Fruit fly (Drosophila melanogaster) whole organism, embryonic: ENCODE results near the gene Duox.

Experiments used
- ATbp ChIP-seq: fragments of 200-800 bp; sonication (Bioruptor generic); optimal IDR thresholded peaks from 2 replicates; lab custom pipeline; 2017; ENCODE audit warnings: missing biosample characterization, mild to moderate bottlenecking, missing genetic modification characterization, missing genetic modification reagents
- CG10462 ChIP-seq: fragments of 200-800 bp; sonication (Bioruptor generic); optimal IDR thresholded peaks from 2 replicates; lab custom pipeline; 2016; ENCODE audit warnings: missing biosample characterization, missing genetic modification characterization
- CG11093 ChIP-seq: fragments of 200-800 bp; sonication (Bioruptor generic); IDR thresholded peaks from 3 replicates; pipeline ENCODE4 v1.3.6; 2022; ENCODE audit warnings: missing biosample characterization, missing genetic modification characterization
- CG11398 ChIP-seq: fragments of 200-800 bp; sonication (Bioruptor generic); optimal IDR thresholded peaks from 2 replicates; lab custom pipeline; 2016; ENCODE audit warnings: missing biosample characterization, missing genetic modification characterization
- CG12104 ChIP-seq: fragments of 200-800 bp; sonication (Bioruptor generic); optimal IDR thresholded peaks from 3 replicates; lab custom pipeline; 2016; ENCODE audit warnings: missing biosample characterization, missing genetic modification characterization
- CG1233 ChIP-seq: fragments of 200-800 bp; sonication (Bioruptor generic); optimal IDR thresholded peaks from 4 replicates; lab custom pipeline; 2018; ENCODE audit warnings: missing biosample characterization, mild to moderate bottlenecking, missing genetic modification characterization
- CG14441 ChIP-seq: fragments of 200-800 bp; sonication (Bioruptor generic); IDR thresholded peaks from 2 replicates; pipeline ENCODE4 v1.3.6; 2022; ENCODE audit warnings: missing biosample characterization, missing genetic modification characterization
- CG15479 ChIP-seq: fragments of 200-800 bp; sonication (Bioruptor generic); optimal IDR thresholded peaks from 3 replicates; lab custom pipeline; 2019; ENCODE audit warnings: missing biosample characterization, mild to moderate bottlenecking, missing genetic modification characterization, moderate library complexity
- CG1602 ChIP-seq: fragments of 200-800 bp; sonication (Bioruptor generic); optimal IDR thresholded peaks from 3 replicates; lab custom pipeline; 2016; ENCODE audit warnings: missing biosample characterization, missing genetic modification characterization
- CG18011 ChIP-seq: fragments of 200-800 bp; sonication (Bioruptor generic); optimal IDR thresholded peaks from 2 replicates; lab custom pipeline; 2017; ENCODE audit warnings: missing biosample characterization, missing genetic modification characterization, mild to moderate bottlenecking, moderate library complexity, missing genotype
- CG2875 ChIP-seq: fragments of 200-800 bp; sonication (Bioruptor generic); optimal IDR thresholded peaks from 2 replicates; lab custom pipeline; 2017; ENCODE audit warnings: missing biosample characterization, mild to moderate bottlenecking, missing genetic modification characterization, missing genetic modification reagents
- CG3163 ChIP-seq: fragments of 200-800 bp; sonication (Bioruptor generic); optimal IDR thresholded peaks from 3 replicates; lab custom pipeline; 2016; ENCODE audit warnings: missing biosample characterization, missing genetic modification characterization
- CG3847 ChIP-seq: fragments of 200-800 bp; sonication (Bioruptor generic); IDR thresholded peaks from 2 replicates; pipeline ENCODE4 v1.3.6; 2022; ENCODE audit warnings: missing biosample characterization, missing genetic modification characterization
- CG43689 ChIP-seq: fragments of 200-800 bp; sonication (Bioruptor generic); IDR thresholded peaks from 2 replicates; pipeline ENCODE4 v1.3.6; 2022; ENCODE audit warnings: missing biosample characterization, missing genetic modification characterization
- CG5180 ChIP-seq: fragments of 200-800 bp; sonication (Bioruptor generic); optimal IDR thresholded peaks from 3 replicates; lab custom pipeline; 2017; ENCODE audit warnings: missing biosample characterization, missing genetic modification characterization, mild to moderate bottlenecking, moderate library complexity, missing genetic modification reagents
- CG6254 ChIP-seq: fragments of 200-800 bp; sonication (Bioruptor generic); optimal IDR thresholded peaks from 3 replicates; lab custom pipeline; 2017; ENCODE audit warnings: mild to moderate bottlenecking, missing biosample characterization, missing genetic modification reagents, missing genetic modification characterization
- CG6813 ChIP-seq: fragments of 200-800 bp; sonication (Bioruptor generic); optimal IDR thresholded peaks from 2 replicates; lab custom pipeline; 2017; ENCODE audit warnings: missing biosample characterization, missing genetic modification characterization, mild to moderate bottlenecking, moderate library complexity, missing genetic modification reagents
- CG6854 ChIP-seq: fragments of 200-800 bp; sonication (Bioruptor generic); optimal IDR thresholded peaks from 3 replicates; lab custom pipeline; 2017; ENCODE audit warnings: missing biosample characterization, mild to moderate bottlenecking, missing genetic modification characterization
- CG8478 ChIP-seq: fragments of >200 bp; optimal IDR thresholded peaks from 2 replicates; lab custom pipeline; 2018
- CHES-1-like ChIP-seq: fragments of 200-800 bp; sonication (Bioruptor generic); optimal IDR thresholded peaks from 2 replicates; lab custom pipeline; 2016; ENCODE audit warnings: missing biosample characterization, missing genetic modification characterization
- Chrac-16 ChIP-seq: fragments of 200-800 bp; sonication (Bioruptor generic); optimal IDR thresholded peaks from 3 replicates; lab custom pipeline; 2016; ENCODE audit warnings: missing biosample characterization, missing genetic modification characterization
- Drgx ChIP-seq: fragments of 200-800 bp; sonication (Bioruptor generic); IDR thresholded peaks from 2 replicates; pipeline ENCODE4 v1.3.6; 2022; ENCODE audit warnings: missing biosample characterization, missing genetic modification characterization
- ERR ChIP-seq: fragments of 200-800 bp; sonication (Bioruptor generic); optimal IDR thresholded peaks from 2 replicates; lab custom pipeline; 2016; ENCODE audit warnings: missing biosample characterization, missing genetic modification characterization
- MTF-1 ChIP-seq: fragments of 200-800 bp; sonication (Bioruptor generic); optimal IDR thresholded peaks from 2 replicates; lab custom pipeline; 2018; ENCODE audit warnings: missing biosample characterization, mild to moderate bottlenecking, missing genetic modification characterization, borderline replicate concordance
- Meics ChIP-seq: fragments of 200-800 bp; sonication (Bioruptor generic); optimal IDR thresholded peaks from 2 replicates; lab custom pipeline; 2017; ENCODE audit warnings: missing biosample characterization, mild to moderate bottlenecking, missing genetic modification characterization
- Myb ChIP-seq: fragments of 200-800 bp; sonication (Bioruptor generic); optimal IDR thresholded peaks from 2 replicates; lab custom pipeline; 2016; ENCODE audit warnings: missing biosample characterization, missing genetic modification characterization
- NFAT ChIP-seq: fragments of 200-800 bp; sonication (Bioruptor generic); IDR thresholded peaks from 2 replicates; pipeline ENCODE4 v1.3.6; 2022; ENCODE audit warnings: missing biosample characterization, missing genetic modification characterization
- Scr ChIP-seq: fragments of 200-800 bp; sonication (Bioruptor generic); IDR thresholded peaks from 2 replicates; pipeline ENCODE4 v1.3.6; 2022; ENCODE audit warnings: missing biosample characterization, missing genetic modification characterization; ENCODE audit not compliant: partially characterized antibody
- TFAM ChIP-seq: fragments of 200-800 bp; sonication (Bioruptor generic); optimal IDR thresholded peaks from 2 replicates; lab custom pipeline; 2017; ENCODE audit warnings: missing biosample characterization, missing genetic modification characterization, inconsistent platforms
- Xbp1 ChIP-seq: fragments of 200-800 bp; sonication (Bioruptor generic); optimal IDR thresholded peaks from 3 replicates; lab custom pipeline; 2016; ENCODE audit warnings: missing biosample characterization, mild to moderate bottlenecking, missing genetic modification characterization
- ap ChIP-seq: fragments of 200-800 bp; sonication (Bioruptor generic); IDR thresholded peaks from 2 replicates; pipeline ENCODE4 v1.3.6; 2022; ENCODE audit warnings: missing biosample characterization, missing genetic modification characterization
- bab2 ChIP-seq: fragments of 200-800 bp; sonication (Bioruptor generic); optimal IDR thresholded peaks from 2 replicates; lab custom pipeline; 2016; ENCODE audit warnings: missing biosample characterization, missing genetic modification characterization
- crc ChIP-seq: fragments of 200-800 bp; sonication (Bioruptor generic); optimal IDR thresholded peaks from 2 replicates; lab custom pipeline; 2016; ENCODE audit warnings: missing biosample characterization, missing genetic modification characterization
- lab ChIP-seq: fragments of 200-800 bp; sonication (Bioruptor generic); optimal IDR thresholded peaks from 3 replicates; lab custom pipeline; 2017; ENCODE audit warnings: missing biosample characterization, missing genetic modification characterization, mild to moderate bottlenecking, moderate library complexity, missing genetic modification reagents
- mam ChIP-seq: fragments of 200-800 bp; sonication (Bioruptor generic); optimal IDR thresholded peaks from 3 replicates; lab custom pipeline; 2016; ENCODE audit warnings: missing biosample characterization, missing genetic modification characterization
- nau ChIP-seq: fragments of 200-800 bp; sonication (Bioruptor generic); optimal IDR thresholded peaks from 3 replicates; lab custom pipeline; 2017; ENCODE audit warnings: missing biosample characterization, mild to moderate bottlenecking, missing genetic modification characterization, missing genetic modification reagents
- p53 ChIP-seq: fragments of 200-800 bp; sonication (Bioruptor generic); optimal IDR thresholded peaks from 2 replicates; lab custom pipeline; 2016; ENCODE audit warnings: missing biosample characterization, missing genetic modification characterization
- pb ChIP-seq: fragments of 200-800 bp; sonication (Bioruptor generic); optimal IDR thresholded peaks from 3 replicates; lab custom pipeline; 2016; ENCODE audit warnings: missing biosample characterization, missing genetic modification characterization
- ranshi ChIP-seq: fragments of 200-800 bp; sonication (Bioruptor generic); IDR thresholded peaks from 2 replicates; pipeline ENCODE4 v1.3.6; 2022; ENCODE audit warnings: missing biosample characterization, missing genetic modification characterization
- sens ChIP-seq: fragments of 200-800 bp; sonication (Bioruptor generic); peaks from one replicate; lab custom pipeline; 2016; ENCODE audit warnings: missing biosample characterization, missing genetic modification characterization
- sob ChIP-seq: fragments of 200-800 bp; sonication (Bioruptor generic); IDR thresholded peaks from 2 replicates; pipeline ENCODE4 v1.3.6; 2022; ENCODE audit warnings: missing biosample characterization, missing genetic modification characterization
- tio ChIP-seq: fragments of 200-800 bp; sonication (Bioruptor generic); optimal IDR thresholded peaks from 2 replicates; lab custom pipeline; 2017; ENCODE audit warnings: missing biosample characterization, missing genetic modification characterization, inconsistent platforms
- trem ChIP-seq: fragments of 200-800 bp; optimal IDR thresholded peaks from 3 replicates; lab custom pipeline; 2019; ENCODE audit warnings: missing biosample characterization, mild to moderate bottlenecking, missing genetic modification characterization, moderate library complexity
- trh ChIP-seq: fragments of 200-800 bp; sonication (Bioruptor generic); optimal IDR thresholded peaks from 2 replicates; lab custom pipeline; 2016; ENCODE audit warnings: missing biosample characterization, missing genetic modification characterization
- unpg ChIP-seq: fragments of 200-800 bp; sonication (Bioruptor generic); optimal IDR thresholded peaks from 3 replicates; lab custom pipeline; 2018; ENCODE audit warnings: missing biosample characterization, mild to moderate bottlenecking, missing genetic modification characterization, moderate library complexity
- usp ChIP-seq: fragments of >200 bp; optimal IDR thresholded peaks from 2 replicates; lab custom pipeline; 2017; ENCODE audit warnings: missing biosample characterization, missing genetic modification characterization
- wek ChIP-seq: fragments of 200-800 bp; sonication (Bioruptor generic); optimal IDR thresholded peaks from 3 replicates; lab custom pipeline; 2018; ENCODE audit warnings: missing biosample characterization, mild to moderate bottlenecking, missing genetic modification characterization, moderate library complexity
- zfh2 ChIP-seq: fragments of 200-800 bp; sonication (Bioruptor generic); optimal IDR thresholded peaks from 2 replicates; lab custom pipeline; 2016; ENCODE audit warnings: missing biosample characterization, missing genetic modification characterization

Gene Duox

DNA sequence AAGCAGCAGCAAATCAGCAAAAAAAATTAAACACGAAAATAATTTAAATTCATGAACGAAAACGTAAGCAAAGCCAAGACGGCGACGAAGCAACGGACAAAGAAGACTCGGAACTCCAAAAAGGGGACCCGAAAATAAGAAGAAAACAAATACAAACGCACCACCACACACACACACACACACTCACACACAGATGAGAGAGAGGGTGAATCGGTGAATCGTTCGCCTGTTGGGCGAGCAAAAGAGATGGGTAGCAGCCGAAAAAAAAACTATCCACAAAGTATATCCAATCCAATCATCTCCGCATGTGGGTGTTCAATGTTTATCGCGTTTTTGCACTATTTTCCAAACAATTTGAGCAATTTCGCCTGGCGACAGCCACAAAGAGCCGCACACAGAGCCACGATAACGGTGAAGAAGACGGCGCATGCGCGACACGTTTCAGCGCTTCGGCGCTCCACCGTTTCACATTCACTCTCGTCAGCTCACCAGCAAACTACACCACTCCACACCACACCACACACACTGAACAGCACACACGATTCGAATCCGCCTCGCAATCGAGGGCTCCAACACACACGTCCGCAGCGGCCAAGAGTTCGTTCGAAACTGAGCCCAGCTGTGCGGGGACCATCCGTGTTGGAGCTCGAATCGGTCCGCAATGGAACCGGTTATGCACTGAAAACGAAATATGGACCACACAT lies at the start of gene Duox (continued):
- TF ChIP-seq NFAT (GFP tag; lab: Robert Waterston, UW) (no peak; the same call in 1 of the 2 replicates), MTF-1 (GFP tag; lab: Kevin White, UChicago) (no peak), CG11398 (GFP tag; lab: Kevin White, UChicago) (no peak), trem (tag; lab: Kevin White, UChicago) (no peak), wek (GFP tag; lab: Kevin White, UChicago) (no peak)
- TF ChIP-seq, all 482 proteins: peak for 22

DNA sequence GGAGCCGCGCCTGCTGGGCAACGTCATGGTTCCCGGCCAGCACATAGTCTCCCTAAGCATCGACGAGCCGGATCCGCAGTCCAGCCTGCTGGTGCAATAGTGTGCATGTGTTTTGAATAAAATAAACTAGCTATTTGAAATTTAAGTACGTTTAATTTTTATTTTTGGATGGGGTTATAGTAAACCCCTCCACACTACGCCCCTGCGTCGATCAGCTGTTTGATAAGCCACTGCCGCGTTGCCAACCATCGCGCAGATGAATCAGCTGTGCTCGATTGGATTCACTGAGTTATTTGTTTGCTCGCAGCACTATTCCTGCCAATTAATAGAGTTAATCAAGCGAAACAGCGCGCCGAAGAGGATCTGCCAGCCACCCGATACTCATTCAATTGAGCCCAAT lies 48.8 kb upstream of the Duox start, which contains the start of gene RabGGTb:
RabGGTb (plus strand) TSS at position 254 of the 400 bp plus-strand sequence.
- peak; percentile 26 for TF ChIP-seq CG5180
- peak; percentile 46 for TF ChIP-seq unpg (GFP tag; lab: Kevin White, UChicago)
- TF ChIP-seq CG12104 (GFP tag; lab: Kevin White, UChicago), result no peak
- peak; percentile 80 for TF ChIP-seq Drgx (GFP tag; lab: Robert Waterston, UW)
- TF ChIP-seq p53 (GFP tag; lab: Kevin White, UChicago), result peak; percentile 7
- peak; percentile 83 for TF ChIP-seq CG3847 (GFP tag; lab: Robert Waterston, UW)
- no peak for TF ChIP-seq usp (GFP tag; lab: Kevin White, UChicago)
- peak; percentile 66 for TF ChIP-seq Meics (GFP tag; lab: Kevin White, UChicago)
- peak; percentile 31 for TF ChIP-seq CG6854 (GFP tag; lab: Kevin White, UChicago)
- TF ChIP-seq lab (GFP tag; lab: Kevin White, UChicago), result peak; percentile 72
- TF ChIP-seq mam, result peak; percentile 74
- TF ChIP-seq ap (GFP tag; lab: Robert Waterston, UW), result 0 out of 2 replicates have a peak, but pooled peaks have one; percentile 49
- no peak for TF ChIP-seq CG15479 (GFP tag; lab: Kevin White, UChicago)
- TF ChIP-seq CG11093 (GFP tag; lab: Robert Waterston, UW), result peak; percentile 50; the same call in 1 of the 3 replicates
- peak; percentile 20 for TF ChIP-seq CG3163 (GFP tag; lab: Kevin White, UChicago)
- TF ChIP-seq Myb, result peak; percentile 47
- TF ChIP-seq CG14441 (GFP tag; lab: Robert Waterston, UW), result peak; percentile 79
- TF ChIP-seq CG2875 (GFP tag; lab: Kevin White, UChicago), result peak; percentile 38
- TF ChIP-seq CG6254 (GFP tag; lab: Kevin White, UChicago), result no peak
- peak; percentile 83 for TF ChIP-seq sob (GFP tag; lab: Robert Waterston, UW)
- TF ChIP-seq CHES-1-like (GFP tag; lab: Kevin White, UChicago), result peak; percentile 50
- peak; percentile 26 for TF ChIP-seq crc (GFP tag; lab: Kevin White, UChicago)
- 0 out of 2 replicates have a peak, but pooled peaks have one; percentile 10 for TF ChIP-seq Scr (GFP tag; lab: Robert Waterston, UW)
- peak; percentile 88 for TF ChIP-seq sens (GFP tag; lab: Kevin White, UChicago)
- no peak for TF ChIP-seq nau (GFP tag; lab: Kevin White, UChicago)
- TF ChIP-seq CG43689 (GFP tag; lab: Robert Waterston, UW), result peak; percentile 50; the same call in 1 of the 2 replicates
- TF ChIP-seq trh (GFP tag; lab: Kevin White, UChicago), result no peak
- TF ChIP-seq tio (GFP tag; lab: Kevin White, UChicago), result no peak
- no peak for TF ChIP-seq CG6813 (GFP tag; lab: Kevin White, UChicago)
- TF ChIP-seq trem (tag; lab: Kevin White, UChicago), result no peak
- TF ChIP-seq CG8478 (lab: Kevin White, UChicago), result no peak
- no peak for TF ChIP-seq TFAM
- TF ChIP-seq ERR (GFP tag; lab: Kevin White, UChicago), result peak; percentile 15
- TF ChIP-seq pb (GFP tag; lab: Kevin White, UChicago), result no peak
- peak; percentile 66 for TF ChIP-seq bab2 (GFP tag; lab: Kevin White, UChicago)
- peak; percentile 17 for TF ChIP-seq ATbp (GFP tag; lab: Kevin White, UChicago)
- peak; percentile 61 for TF ChIP-seq zfh2 (GFP tag; lab: Kevin White, UChicago)
- TF ChIP-seq Chrac-16, result peak; percentile 47
- peak; percentile 2 for TF ChIP-seq CG18011
- peak; percentile 56 for TF ChIP-seq Xbp1 (GFP tag; lab: Kevin White, UChicago)
- TF ChIP-seq ranshi (GFP tag; lab: Robert Waterston, UW), result peak; percentile 76
- no peak for TF ChIP-seq CG1233 (GFP tag; lab: Kevin White, UChicago)
- peak; percentile 16 for TF ChIP-seq CG1602
- no peak for TF ChIP-seq CG10462
